Worm (Caenorhabditis elegans) whole organism, midembryonic: ENCODE data around the gene pals-22.

Experiments used
- T22C8.4 ChIP-seq: fragments of 200-800 bp; sonication (Bioruptor generic); IDR thresholded peaks from 2 replicates; pipeline ENCODE4 v1.3.6; 2022; ENCODE audit warnings: missing genetic modification characterization, missing compliant biosample characterization
- cog-1 ChIP-seq: sonication (generic microtip); optimal IDR thresholded peaks from 2 replicates; lab custom pipeline; 2016; ENCODE audit warnings: missing genetic modification characterization, missing compliant biosample characterization
- flt-1 ChIP-seq: fragments of 200-800 bp; sonication (Bioruptor generic); IDR thresholded peaks from 2 replicates; pipeline ENCODE4 v1.3.6; 2022; ENCODE audit warnings: missing genetic modification characterization, missing compliant biosample characterization
- klf-2 ChIP-seq: fragments of 200-800 bp; sonication (Bioruptor generic); conservative IDR thresholded peaks from 2 replicates; pipeline ENCODE4 v1.3.6; 2022; ENCODE audit warnings: missing genetic modification reagents, missing genetic modification characterization, missing compliant biosample characterization
- med-1 ChIP-seq: sonication (generic microtip); optimal IDR thresholded peaks from 2 replicates; lab custom pipeline; 2017; ENCODE audit warnings: missing genetic modification characterization, mild to moderate bottlenecking, missing compliant biosample characterization, antibody characterized with exemption, missing genetic modification reagents; ENCODE audit not compliant: insufficient read depth
- ref-1 ChIP-seq: fragments of 200-800 bp; sonication (Bioruptor generic); conservative IDR thresholded peaks from 2 replicates; pipeline ENCODE4 v1.3.6; 2022; ENCODE audit warnings: missing genetic modification reagents, missing genetic modification characterization, missing compliant biosample characterization
- tab-1 ChIP-seq: fragments of 200-800 bp; sonication (Bioruptor generic); IDR thresholded peaks from 2 replicates; pipeline ENCODE4 v1.3.6; 2022; ENCODE audit warnings: missing genetic modification characterization, missing compliant biosample characterization
- ztf-23 ChIP-seq: fragments of 200-800 bp; sonication (Bioruptor generic); IDR thresholded peaks from 2 replicates; pipeline ENCODE4 v1.3.6; 2022; ENCODE audit warnings: missing genetic modification reagents, missing genetic modification characterization, missing compliant biosample characterization
- ztf-29 ChIP-seq: fragments of 200-800 bp; sonication (Bioruptor generic); IDR thresholded peaks from 2 replicates; pipeline ENCODE4 v1.3.6; 2022; ENCODE audit warnings: missing genetic modification reagents, missing genetic modification characterization, missing compliant biosample characterization

The pals-22 gene

DNA sequence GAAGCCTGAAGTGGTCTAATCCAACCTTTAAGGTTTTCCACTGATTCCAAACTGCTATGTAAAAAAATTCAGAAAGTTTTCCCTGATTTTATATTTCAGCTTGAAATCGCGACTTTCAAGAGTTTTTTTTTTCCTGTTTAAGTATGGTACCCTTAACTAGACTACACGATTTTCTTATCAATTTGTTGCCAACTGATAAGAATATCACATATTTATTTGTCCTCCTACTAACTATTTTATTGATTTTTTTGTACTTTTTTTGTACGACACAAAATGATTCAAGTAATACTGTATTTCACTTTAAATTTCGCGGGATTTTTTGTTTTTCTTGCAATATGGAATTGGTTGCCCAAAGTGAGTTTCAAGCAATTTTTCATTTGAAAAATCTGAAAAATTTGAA is 50.9 kb downstream of the pals-22 start:
- TF ChIP-seq klf-2 (GFP tag; lab: Robert Waterston, UW), result no peak
- TF ChIP-seq ref-1 (GFP tag; lab: Robert Waterston, UW), result no peak
- TF ChIP-seq med-1 (GFP tag; lab: Kevin White, UChicago), result no peak
- no peak for TF ChIP-seq T22C8.4 (GFP tag; lab: Robert Waterston, UW)
- no peak for TF ChIP-seq tab-1 (GFP tag; lab: Robert Waterston, UW)
- TF ChIP-seq cog-1 (tag; lab: Kevin White, UChicago), result no peak
- no peak for TF ChIP-seq ztf-29
- TF ChIP-seq ztf-23 (GFP tag; lab: Robert Waterston, UW), result no peak
- TF ChIP-seq flt-1 (GFP tag; lab: Robert Waterston, UW), result no peak
